Fruit fly (Drosophila melanogaster): ENCODE data around the gene t-cup.

Gene t-cup

DNA sequence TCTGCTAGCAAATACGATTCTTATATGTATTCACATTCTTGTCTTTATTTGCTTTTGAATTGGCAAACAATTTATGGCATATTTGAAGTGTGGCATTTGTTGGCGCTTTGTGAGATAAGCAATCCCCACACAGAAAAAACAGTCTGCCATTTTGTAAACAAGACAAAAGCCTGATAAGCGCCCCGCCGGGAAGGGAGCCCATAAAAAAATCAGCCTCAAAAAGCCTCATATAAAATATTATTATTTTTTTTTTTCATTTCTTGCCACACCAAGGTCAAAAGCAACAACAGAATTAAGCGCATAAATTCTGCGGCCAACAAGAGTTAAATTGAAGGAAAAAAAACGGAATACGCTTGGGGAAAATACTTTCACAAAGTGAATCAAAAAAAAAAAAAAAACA, 21.8 kb downstream of the t-cup start (continued):
- TF ChIP-seq ken (GFP tag; IDR thresholded peaks at IDR 0.05) (no peak), Stat92E (GFP tag; optimal IDR thresholded peaks at IDR 0.05) (no peak), insv (GFP tag; optimal IDR thresholded peaks at IDR 0.05) (no peak), CG12299 (tag; optimal IDR thresholded peaks at IDR 0.05) (no peak), al (GFP tag; IDR thresholded peaks at IDR 0.05) (no peak), crol (GFP tag; IDR thresholded peaks at IDR 0.05) (no peak), Ets97D (GFP tag; optimal IDR thresholded peaks at IDR 0.05) (no peak), sisA (GFP tag; IDR thresholded peaks at IDR 0.05) (no peak), CG7357 (GFP tag; IDR thresholded peaks at IDR 0.05) (no peak), NK7.1 (GFP tag; optimal IDR thresholded peaks at IDR 0.05) (no peak), Doc2 (GFP tag; IDR thresholded peaks at IDR 0.05) (no peak), Vsx1 (GFP tag; optimal IDR thresholded peaks at IDR 0.05) (peak; percentile 39), CG9609 (GFP tag; optimal IDR thresholded peaks at IDR 0.05) (no peak), bbx (GFP tag; IDR thresholded peaks at IDR 0.05; ENCODE audit: partially characterized antibody) (no peak), CG1647 (GFP tag; optimal IDR thresholded peaks at IDR 0.05) (no peak), maf-S (GFP tag; optimal IDR thresholded peaks at IDR 0.05) (no peak), GATAe (GFP tag; conservative IDR thresholded peaks at IDR 0.05) (no peak; the same call in 1 of the 2 replicates), Dfd (GFP tag; optimal IDR thresholded peaks at IDR 0.05) (no peak), lab (GFP tag; optimal IDR thresholded peaks at IDR 0.05) (peak; percentile 83), CG6654 (GFP tag; optimal IDR thresholded peaks at IDR 0.05) (no peak), sim (GFP tag; IDR thresholded peaks at IDR 0.05) (0 out of 2 replicates have a peak, but pooled peaks have one; percentile 16), hb (GFP tag; IDR thresholded peaks at IDR 0.05; ENCODE audit: partially characterized antibody) (no peak), ash1 (GFP tag; optimal IDR thresholded peaks at IDR 0.05) (peak; percentile 55), CG7556 (GFP tag; optimal IDR thresholded peaks at IDR 0.05) (no peak), H15 (GFP tag; IDR thresholded peaks at IDR 0.05) (no peak), CG10431 (GFP tag; optimal IDR thresholded peaks at IDR 0.05) (no peak), ind (GFP tag; optimal IDR thresholded peaks at IDR 0.05) (no peak), trem (tag; optimal IDR thresholded peaks at IDR 0.05) (no peak), disco-r (GFP tag; optimal IDR thresholded peaks at IDR 0.05) (no peak), CG9727 (GFP tag; optimal IDR thresholded peaks at IDR 0.05) (peak; percentile 34), CG12942 (GFP tag; optimal IDR thresholded peaks at IDR 0.05) (no peak), Dbx (GFP tag; IDR thresholded peaks at IDR 0.05) (no peak), ac (GFP tag; optimal IDR thresholded peaks at IDR 0.05) (no peak), shn (GFP tag; optimal IDR thresholded peaks at IDR 0.05) (no peak), CG17612 (GFP tag; IDR thresholded peaks at IDR 0.05) (0 out of 2 replicates have a peak, but pooled peaks have one; percentile 5), MESR4 (GFP tag; optimal IDR thresholded peaks at IDR 0.05) (no peak), CG12071 (GFP tag; optimal IDR thresholded peaks at IDR 0.05) (peak; percentile 68), Taf1 (GFP tag; IDR thresholded peaks at IDR 0.05) (no peak), CG30403 (GFP tag; optimal IDR thresholded peaks at IDR 0.05) (no peak), tgo (GFP tag; IDR thresholded peaks at IDR 0.05) (no peak), schlank (tag; optimal IDR thresholded peaks at IDR 0.05) (no peak), Dek (tag; optimal IDR thresholded peaks at IDR 0.05) (no peak), lola (GFP tag; optimal IDR thresholded peaks at IDR 0.05) (no peak), Dp (GFP tag; optimal IDR thresholded peaks at IDR 0.05) (no peak), CG10543 (GFP tag; optimal IDR thresholded peaks at IDR 0.05) (peak; percentile 80), pb (GFP tag; optimal IDR thresholded peaks at IDR 0.05) (no peak), ap (GFP tag; IDR thresholded peaks at IDR 0.05) (no peak), dati (GFP tag; IDR thresholded peaks at IDR 0.05) (no peak), sima (GFP tag; optimal IDR thresholded peaks at IDR 0.05) (no peak), Mad (GFP tag; optimal IDR thresholded peaks at IDR 0.05) (no peak), mam (GFP tag; optimal IDR thresholded peaks at IDR 0.05) (no peak), Sox102F (GFP tag; optimal IDR thresholded peaks at IDR 0.05) (peak; percentile 4)
